Worm (Caenorhabditis elegans) whole organism, L2 larva: Measurements from ENCODE around the gene ifet-1.

Experiments used
- C34F6.9 ChIP-seq: fragments of 150-350 bp; optimal IDR thresholded peaks from 2 replicates; lab custom pipeline; 2014; ENCODE audit warnings: missing biosample characterization, missing genetic modification characterization
- F13H6.1 ChIP-seq: sonication (generic microtip); optimal IDR thresholded peaks from 2 replicates; lab custom pipeline; 2016; ENCODE audit warnings: missing genetic modification characterization, missing compliant biosample characterization
- R02D3.7 ChIP-seq: fragments of 150-350 bp; optimal IDR thresholded peaks from 2 replicates; lab custom pipeline; 2014; ENCODE audit warnings: missing biosample characterization, missing genetic modification characterization
- Y55F3AM.14 ChIP-seq: fragments of 200-800 bp; sonication (Bioruptor generic); optimal IDR thresholded peaks from 2 replicates; lab custom pipeline; 2018; ENCODE audit warnings: mild to moderate bottlenecking, missing genetic modification characterization, missing compliant biosample characterization
- ZK546.5 ChIP-seq: sonication (generic microtip); optimal IDR thresholded peaks from 2 replicates; lab custom pipeline; 2017; ENCODE audit warnings: missing biosample characterization, missing genetic modification characterization
- alr-1 ChIP-seq: fragments of 150-350 bp; optimal IDR thresholded peaks from 2 replicates; lab custom pipeline; 2014; ENCODE audit warnings: missing biosample characterization, missing genetic modification characterization
- ama-1 ChIP-seq: fragments of 150-350 bp; optimal IDR thresholded peaks from 2 replicates; lab custom pipeline; 2018; ENCODE audit warnings: inconsistent platforms
- blmp-1 ChIP-seq: sonication (generic microtip); optimal IDR thresholded peaks from 2 replicates; lab custom pipeline; 2017; ENCODE audit warnings: missing genetic modification characterization, mild to moderate bottlenecking, missing compliant biosample characterization, antibody characterized with exemption, moderate library complexity; ENCODE audit not compliant: insufficient read depth
- ceh-16 ChIP-seq: fragments of 150-350 bp; optimal IDR thresholded peaks from 2 replicates; lab custom pipeline; 2014; ENCODE audit warnings: missing biosample characterization, missing genetic modification characterization
- crh-2 ChIP-seq: sonication (generic microtip); optimal IDR thresholded peaks from 2 replicates; lab custom pipeline; 2017; ENCODE audit warnings: missing biosample characterization, missing genetic modification characterization
- egl-27 ChIP-seq: sonication (generic microtip); optimal IDR thresholded peaks from 3 replicates; lab custom pipeline; 2017; ENCODE audit warnings: missing biosample characterization, missing genetic modification reagents, missing genetic modification characterization
- fos-1 ChIP-seq: fragments of 150-350 bp; optimal IDR thresholded peaks from 2 replicates; lab custom pipeline; 2014; ENCODE audit warnings: missing biosample characterization, missing genetic modification characterization
- gmeb-1 ChIP-seq: fragments of 150-350 bp; optimal IDR thresholded peaks from 2 replicates; lab custom pipeline; 2014; ENCODE audit warnings: missing biosample characterization, missing genetic modification characterization
- lin-11 ChIP-seq: fragments of 150-350 bp; sonication (generic microtip); optimal IDR thresholded peaks from 2 replicates; lab custom pipeline; 2014; ENCODE audit warnings: missing biosample characterization, missing genetic modification characterization, inconsistent platforms, mixed read lengths
- lsy-2 ChIP-seq, 2 experiments: fragments of 150-350 bp in 1 of 2; sonication (generic microtip) in 1 of 2; optimal IDR thresholded peaks; 2 replicates each; lab custom pipeline; 2014 to 2017; ENCODE audit warnings: missing biosample characterization in 2 of 2, missing genetic modification characterization in 2 of 2
- mab-5 ChIP-seq: fragments of 150-350 bp; optimal IDR thresholded peaks from 2 replicates; lab custom pipeline; 2014; ENCODE audit warnings: missing biosample characterization, missing genetic modification characterization
- mbf-1 ChIP-seq: sonication (generic microtip); optimal IDR thresholded peaks from 2 replicates; lab custom pipeline; 2017; ENCODE audit warnings: missing biosample characterization, missing genetic modification characterization
- nhr-11 ChIP-seq: fragments of 150-350 bp; optimal IDR thresholded peaks from 2 replicates; lab custom pipeline; 2014; ENCODE audit warnings: missing biosample characterization, missing genetic modification characterization
- nhr-12 ChIP-seq: fragments of 150-350 bp; optimal IDR thresholded peaks from 2 replicates; lab custom pipeline; 2014; ENCODE audit warnings: missing biosample characterization, missing genetic modification characterization
- nhr-21 ChIP-seq: fragments of 150-350 bp; optimal IDR thresholded peaks from 2 replicates; lab custom pipeline; 2014; ENCODE audit warnings: missing biosample characterization, missing genetic modification characterization
- nhr-23 ChIP-seq: fragments of 150-350 bp; optimal IDR thresholded peaks from 2 replicates; lab custom pipeline; 2014; ENCODE audit warnings: missing biosample characterization, missing genetic modification reagents, missing genetic modification characterization
- nhr-237 ChIP-seq: fragments of 150-350 bp; optimal IDR thresholded peaks from 2 replicates; lab custom pipeline; 2014; ENCODE audit warnings: missing biosample characterization, missing genetic modification characterization
- nhr-25 ChIP-seq: fragments of 150-350 bp; sonication (generic microtip); optimal IDR thresholded peaks from 3 replicates; lab custom pipeline; 2014; ENCODE audit warnings: missing biosample characterization, missing genetic modification characterization
- nhr-77 ChIP-seq: fragments of 150-350 bp; optimal IDR thresholded peaks from 2 replicates; lab custom pipeline; 2014; ENCODE audit warnings: missing biosample characterization, missing genetic modification characterization
- skn-1 ChIP-seq: sonication (generic microtip); optimal IDR thresholded peaks from 2 replicates; lab custom pipeline; 2017; ENCODE audit warnings: missing biosample characterization, missing genetic modification characterization
- sma-3 ChIP-seq: sonication (generic microtip); optimal IDR thresholded peaks from 2 replicates; lab custom pipeline; 2016; ENCODE audit warnings: missing genetic modification reagents, missing genetic modification characterization, missing compliant biosample characterization
- sma-9 ChIP-seq, 2 experiments: fragments of 150-350 bp in 1 of 2; sonication (generic microtip) in 1 of 2; optimal IDR thresholded peaks; 2 replicates each; lab custom pipeline; 2014 to 2016; ENCODE audit warnings: missing genetic modification characterization in 2 of 2, mild to moderate bottlenecking in 1 of 2, missing biosample characterization in 1 of 2, missing compliant biosample characterization in 1 of 2, missing genetic modification reagents in 1 of 2, moderate library complexity in 1 of 2
- snpc-4 ChIP-seq: fragments of 150-350 bp; optimal IDR thresholded peaks from 2 replicates; lab custom pipeline; 2014; ENCODE audit warnings: missing biosample characterization, missing genetic modification characterization
- unc-39 ChIP-seq: fragments of 150-350 bp; optimal IDR thresholded peaks from 2 replicates; lab custom pipeline; 2014; ENCODE audit warnings: missing biosample characterization, missing genetic modification characterization
- unc-55 ChIP-seq: fragments of 150-350 bp; sonication (generic microtip); optimal IDR thresholded peaks from 3 replicates; lab custom pipeline; 2014; ENCODE audit warnings: missing biosample characterization, missing genetic modification reagents, missing genetic modification characterization
- unc-62 ChIP-seq: fragments of 150-350 bp; optimal IDR thresholded peaks from 2 replicates; lab custom pipeline; 2014; ENCODE audit warnings: missing biosample characterization, missing genetic modification reagents, missing genetic modification characterization
- zag-1 ChIP-seq: fragments of 150-350 bp; optimal IDR thresholded peaks from 2 replicates; lab custom pipeline; 2014; ENCODE audit warnings: missing biosample characterization, missing genetic modification characterization
- ztf-1 ChIP-seq: fragments of 200-800 bp; sonication (Bioruptor generic); conservative IDR thresholded peaks from 2 replicates; pipeline ENCODE4 v1.3.6; 2022; ENCODE audit warnings: missing genetic modification characterization, missing compliant biosample characterization
- ztf-11 ChIP-seq: sonication (generic microtip); optimal IDR thresholded peaks from 2 replicates; lab custom pipeline; 2017; ENCODE audit warnings: missing biosample characterization, missing genetic modification characterization

Gene ifet-1

DNA sequence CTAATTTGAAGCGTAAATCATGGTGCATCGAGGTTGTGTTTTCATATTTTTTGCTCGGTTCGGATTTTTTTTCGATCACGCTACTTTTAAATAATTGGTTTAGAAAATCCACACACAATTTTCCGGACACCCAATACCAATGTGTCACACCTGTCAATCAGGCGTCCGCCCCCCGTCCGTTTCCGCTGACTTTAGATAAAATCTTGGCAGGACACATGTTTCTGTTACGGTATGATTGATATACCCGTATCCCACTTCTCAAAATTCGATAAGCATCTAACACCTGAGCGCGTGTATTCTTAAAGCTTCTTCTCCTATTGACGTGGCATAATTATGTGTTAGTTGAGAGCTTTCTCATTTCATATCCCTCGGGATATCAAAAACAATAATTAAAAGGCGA, 26.9 kb downstream of the ifet-1 start:
- no peak for TF ChIP-seq fos-1
- no peak for TF ChIP-seq unc-55 (GFP tag; lab: Kevin White, UChicago)
- TF ChIP-seq zag-1 (tag; lab: Kevin White, UChicago), result no peak
- TF ChIP-seq ztf-11, result no peak
- TF ChIP-seq nhr-23 (tag; lab: Kevin White, UChicago), result no peak
- no peak for TF ChIP-seq nhr-237 (tag; lab: Kevin White, UChicago)
- TF ChIP-seq sma-3 (GFP tag; lab: Kevin White, UChicago), result no peak
- no peak for TF ChIP-seq crh-2 (tag; lab: Kevin White, UChicago)
- no peak for TF ChIP-seq nhr-12 (tag; lab: Kevin White, UChicago)
- TF ChIP-seq mab-5 (tag; lab: Kevin White, UChicago), result no peak
- no peak for TF ChIP-seq gmeb-1
- no peak for TF ChIP-seq sma-9 (GFP tag; optimal IDR thresholded peaks at IDR 0.05; lab: Kevin White, UChicago)
- no peak for TF ChIP-seq sma-9 (tag; optimal IDR thresholded peaks at IDR 0.05; lab: Kevin White, UChicago)

- no peak for TF ChIP-seq unc-62
- TF ChIP-seq R02D3.7 (tag; lab: Kevin White, UChicago), result no peak
- TF ChIP-seq ZK546.5 (tag; lab: Kevin White, UChicago), result no peak
- no peak for TF ChIP-seq egl-27
- no peak for TF ChIP-seq sma-9 (GFP tag; optimal IDR thresholded peaks at IDR 0.05; lab: Kevin White, UChicago)
- no peak for TF ChIP-seq sma-9 (tag; optimal IDR thresholded peaks at IDR 0.05; lab: Kevin White, UChicago)
- TF ChIP-seq ama-1 (lab: Kevin White, UChicago), result no peak
- TF ChIP-seq nhr-21, result no peak
- no peak for TF ChIP-seq C34F6.9 (tag; lab: Kevin White, UChicago)
- TF ChIP-seq unc-55 (GFP tag; lab: Kevin White, UChicago), result no peak
- no peak for TF ChIP-seq skn-1 (tag; lab: Kevin White, UChicago)
- TF ChIP-seq Y55F3AM.14 (GFP tag; lab: Kevin White, UChicago), result no peak
- TF ChIP-seq mab-5 (tag; lab: Kevin White, UChicago), result no peak
- TF ChIP-seq F13H6.1, result no peak
- TF ChIP-seq unc-39 (tag; lab: Kevin White, UChicago), result no peak
- TF ChIP-seq alr-1 (tag; lab: Kevin White, UChicago), result no peak
- TF ChIP-seq gmeb-1, result no peak
- no peak for TF ChIP-seq sma-3 (GFP tag; lab: Kevin White, UChicago)
- no peak for TF ChIP-seq zag-1 (tag; lab: Kevin White, UChicago)
- no peak for TF ChIP-seq nhr-77 (tag; lab: Kevin White, UChicago)
Measured at ce11 chrIII:4444492-4444891, 30.5 kb downstream of the ifet-1 start.

DNA sequence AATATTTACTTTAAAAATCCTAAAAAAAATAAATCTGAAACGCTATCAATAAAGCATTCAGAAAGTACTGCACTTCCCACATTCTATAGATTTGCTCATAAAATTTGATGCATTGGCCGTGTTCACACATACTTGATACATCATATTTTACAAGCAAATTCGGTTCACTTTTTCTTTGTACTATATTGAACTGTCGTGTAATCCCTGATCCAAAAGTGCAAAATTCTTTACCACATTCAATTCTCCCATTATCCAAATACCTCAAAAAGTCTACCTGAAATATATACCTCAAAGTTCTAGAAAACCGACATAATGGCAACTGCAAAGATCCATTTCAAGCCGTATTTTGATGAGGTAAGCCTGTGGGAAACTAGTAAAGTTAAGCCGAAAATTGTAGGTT, 33.2 kb downstream of the ifet-1 start, which contains the start of gene nex-3:
Gene nex-3, plus strand, starts transcription at position 301 of the 400 bp plus-strand sequence.
- TF ChIP-seq Y55F3AM.14 (GFP tag; lab: Kevin White, UChicago), result no peak
- no peak for TF ChIP-seq ZK546.5 (tag; lab: Kevin White, UChicago)
- no peak for TF ChIP-seq egl-27
- no peak for TF ChIP-seq R02D3.7 (tag; lab: Kevin White, UChicago)
- no peak for TF ChIP-seq nhr-23 (tag; lab: Kevin White, UChicago)
- TF ChIP-seq ceh-16 (tag; lab: Kevin White, UChicago), result no peak
- no peak for TF ChIP-seq zag-1 (tag; lab: Kevin White, UChicago)
- no peak for TF ChIP-seq sma-9 (GFP tag; optimal IDR thresholded peaks at IDR 0.05; lab: Kevin White, UChicago)
- no peak for TF ChIP-seq sma-9 (tag; optimal IDR thresholded peaks at IDR 0.05; lab: Kevin White, UChicago)
- no peak for TF ChIP-seq nhr-25
- TF ChIP-seq ama-1 (lab: Kevin White, UChicago), result no peak
- no peak for TF ChIP-seq unc-62
- no peak for TF ChIP-seq lsy-2 (tag; optimal IDR thresholded peaks at IDR 0.05; lab: Kevin White, UChicago)
- no peak for TF ChIP-seq nhr-11 (tag; lab: Kevin White, UChicago)
- TF ChIP-seq nhr-77 (tag; lab: Kevin White, UChicago), result no peak
- no peak for TF ChIP-seq alr-1 (tag; lab: Kevin White, UChicago)
- TF ChIP-seq nhr-12 (tag; lab: Kevin White, UChicago), result no peak
- no peak for TF ChIP-seq ztf-1 (GFP tag; lab: Robert Waterston, UW)
- TF ChIP-seq snpc-4, result no peak

- no peak for TF ChIP-seq lsy-2 (tag; optimal IDR thresholded peaks at IDR 0.05; lab: Kevin White, UChicago)
- no peak for TF ChIP-seq snpc-4
- no peak for TF ChIP-seq Y55F3AM.14 (GFP tag; lab: Kevin White, UChicago)
- TF ChIP-seq blmp-1 (tag; lab: Kevin White, UChicago), result no peak
- TF ChIP-seq nhr-25, result no peak
- no peak for TF ChIP-seq mbf-1 (tag; lab: Kevin White, UChicago)
- no peak for TF ChIP-seq crh-2 (tag; lab: Kevin White, UChicago)
- TF ChIP-seq lin-11, result no peak
Measured at ce11 chrIII:4439493-4439983, 35.4 kb downstream of the ifet-1 start, which contains the start of gene C28A5.2. TSS of gene C28A5.2 (minus strand) at chrIII:4439543.
